Worm (Caenorhabditis elegans): Measurements from ENCODE around the gene odr-4.

Gene odr-4

DNA sequence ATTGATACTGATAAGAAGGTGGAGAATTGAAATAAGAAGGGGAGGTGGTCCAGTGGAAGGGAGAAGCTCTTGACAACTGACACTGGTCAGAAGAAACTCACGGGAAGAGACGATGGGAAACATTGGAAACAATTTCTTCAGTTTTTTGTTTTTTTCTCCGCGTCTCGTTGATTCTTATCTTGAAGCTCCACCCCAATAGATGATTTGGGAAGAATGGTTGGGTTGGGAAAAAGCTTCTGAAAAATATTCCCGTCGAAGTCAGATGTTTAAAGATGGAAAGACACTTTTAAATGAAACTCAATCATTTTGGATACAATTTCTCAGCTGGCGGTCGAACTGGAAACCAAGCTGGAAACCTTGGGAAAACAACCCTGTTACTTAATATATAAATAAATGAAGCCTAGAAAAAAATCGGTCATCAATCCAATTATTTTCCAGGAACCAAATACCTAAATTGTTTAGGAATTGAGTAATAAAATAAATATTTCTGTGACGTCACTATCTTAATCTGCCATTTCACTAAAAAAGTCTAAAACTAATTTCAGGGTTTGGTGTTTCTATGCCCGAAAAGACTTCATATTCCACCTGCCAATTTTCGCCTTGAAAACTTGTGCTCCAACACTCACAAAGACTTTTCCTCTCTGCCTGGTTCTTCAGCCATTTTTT, at the start of gene odr-4, which contains the start of gene Y102E9.5:
Gene odr-4 (plus strand): TSS at position 616 of the 666 bp plus-strand sequence.
Gene Y102E9.5 (minus strand): TSS at position 101 of the 666 bp plus-strand sequence.
- TF ChIP-seq unc-62 (GFP tag; optimal IDR thresholded peaks at IDR 0.05) = no peak

- no peak for TF ChIP-seq unc-62 (GFP tag; optimal IDR thresholded peaks at IDR 0.05)
These were observed 49.6 kb upstream of the odr-4 start for ce11 chrIII:6680963-6681362.

- TF ChIP-seq unc-62 (GFP tag; optimal IDR thresholded peaks at IDR 0.05) = no peak
These were observed 48.8 kb upstream of the odr-4 start for ce11 chrIII:6681790-6682189.

ce11 chrIII:6690490-6690889, 40.1 kb upstream of the odr-4 start:
- TF ChIP-seq unc-62 (GFP tag; optimal IDR thresholded peaks at IDR 0.05) = no peak

DNA sequence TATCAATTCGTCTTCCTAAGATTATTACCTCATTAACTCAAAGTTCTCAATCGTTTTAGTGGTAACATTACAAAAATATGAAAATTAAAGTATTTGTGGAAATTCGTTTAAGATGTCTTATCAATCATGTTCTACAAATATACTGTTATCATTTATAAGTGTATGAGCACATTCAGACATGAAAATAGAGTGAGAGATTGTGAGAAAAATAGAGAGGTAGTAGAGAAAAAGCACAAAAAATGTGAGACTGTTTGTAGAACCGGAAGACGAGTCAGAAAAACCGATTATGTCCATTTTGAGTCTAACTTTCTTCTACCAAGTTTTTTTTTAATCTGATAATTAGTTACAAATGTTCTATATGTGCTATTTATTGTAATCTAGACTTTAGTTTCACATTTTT, 37.3 kb upstream of the odr-4 start:
- TF ChIP-seq unc-62 (GFP tag; optimal IDR thresholded peaks at IDR 0.05) = no peak

ce11 chrIII:6695189-6695588, 35.4 kb upstream of the odr-4 start:
- no peak for TF ChIP-seq unc-62 (GFP tag; optimal IDR thresholded peaks at IDR 0.05)

- no peak for TF ChIP-seq unc-62 (GFP tag; optimal IDR thresholded peaks at IDR 0.05)
These were observed 25.1 kb upstream of the odr-4 start, which contains the start of gene F37A4.6 for ce11 chrIII:6705515-6705914. Gene F37A4.6, plus strand, starts transcription at chrIII:6705815.

- no peak for TF ChIP-seq unc-62 (GFP tag; optimal IDR thresholded peaks at IDR 0.05)
These were observed 20.6 kb upstream of the odr-4 start, which contains the start of gene isw-1 for ce11 chrIII:6709983-6710382. Gene isw-1, minus strand, starts transcription at chrIII:6710100.

- TF ChIP-seq unc-62 (GFP tag; optimal IDR thresholded peaks at IDR 0.05) = no peak
These were observed 19.0 kb upstream of the odr-4 start, which contains the start of gene F37A4.5 for ce11 chrIII:6711590-6711989. Gene F37A4.5, plus strand, starts transcription at chrIII:6711890.

DNA sequence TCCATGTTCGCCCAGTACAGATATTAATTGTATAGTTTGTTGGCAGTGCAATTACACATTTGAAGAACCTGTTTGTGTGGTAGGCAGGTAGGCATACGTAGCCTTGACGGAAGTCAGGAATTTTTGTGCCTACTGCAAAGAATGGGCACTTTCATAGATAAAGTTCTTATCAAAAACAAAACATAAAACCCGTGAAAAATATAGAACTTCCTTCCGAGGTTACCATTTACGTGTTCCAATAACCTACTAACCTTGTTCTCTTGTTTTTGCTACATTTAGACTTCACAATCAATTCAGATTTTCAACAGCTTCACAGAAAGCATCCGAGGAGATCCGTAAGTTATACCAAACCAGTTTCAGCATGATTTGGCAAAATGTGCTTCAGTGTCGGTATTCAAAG, 17.3 kb upstream of the odr-4 start, which contains the start of gene F37A4.4:
Gene F37A4.4 (plus strand): TSS at position 301 of the 400 bp plus-strand sequence.
- no peak for TF ChIP-seq unc-62 (GFP tag; optimal IDR thresholded peaks at IDR 0.05)

- TF ChIP-seq unc-62 (GFP tag; optimal IDR thresholded peaks at IDR 0.05) = no peak
These were observed 12.3 kb upstream of the odr-4 start, which contains the start of gene F37A4.3 for ce11 chrIII:6718270-6718669. Gene F37A4.3, plus strand, starts transcription at chrIII:6718570.

ce11 chrIII:6722208-6722679, 8.4 kb upstream of the odr-4 start, which contains the start of the genes bath-41 and F37A4.2:
Gene bath-41, minus strand, starts transcription at chrIII:6722258.
Gene F37A4.2, plus strand, starts transcription at chrIII:6722454.
- TF ChIP-seq unc-62 (GFP tag; optimal IDR thresholded peaks at IDR 0.05) = no peak

- no peak for TF ChIP-seq unc-62 (GFP tag; optimal IDR thresholded peaks at IDR 0.05)
These were observed 7.5 kb upstream of the odr-4 start, which contains the start of gene F37A4.1 for ce11 chrIII:6723089-6723488. Gene F37A4.1, plus strand, starts transcription at chrIII:6723389.

DNA sequence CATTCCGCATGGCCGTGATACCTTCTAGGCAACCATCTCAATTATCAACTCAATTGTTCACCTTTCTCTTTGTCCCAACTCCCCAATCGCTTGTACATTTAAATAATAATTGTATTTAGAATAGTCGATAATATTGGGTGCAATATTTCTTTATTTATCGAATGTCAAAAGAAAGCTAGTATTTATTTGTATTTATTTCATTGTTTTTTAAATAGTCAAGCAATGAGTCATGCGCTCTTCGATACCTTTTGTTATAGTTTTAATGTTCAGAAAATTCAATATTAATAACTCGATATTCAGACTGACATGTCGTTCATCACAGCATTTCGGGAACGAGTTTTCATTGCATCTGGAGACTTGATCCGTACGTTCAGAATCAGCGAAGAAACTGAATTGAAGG, 5.1 kb upstream of the odr-4 start, which contains the start of gene wdr-4:
Gene wdr-4 (plus strand): TSS at position 301 of the 400 bp plus-strand sequence.
- TF ChIP-seq unc-62 (GFP tag; optimal IDR thresholded peaks at IDR 0.05) = no peak

DNA sequence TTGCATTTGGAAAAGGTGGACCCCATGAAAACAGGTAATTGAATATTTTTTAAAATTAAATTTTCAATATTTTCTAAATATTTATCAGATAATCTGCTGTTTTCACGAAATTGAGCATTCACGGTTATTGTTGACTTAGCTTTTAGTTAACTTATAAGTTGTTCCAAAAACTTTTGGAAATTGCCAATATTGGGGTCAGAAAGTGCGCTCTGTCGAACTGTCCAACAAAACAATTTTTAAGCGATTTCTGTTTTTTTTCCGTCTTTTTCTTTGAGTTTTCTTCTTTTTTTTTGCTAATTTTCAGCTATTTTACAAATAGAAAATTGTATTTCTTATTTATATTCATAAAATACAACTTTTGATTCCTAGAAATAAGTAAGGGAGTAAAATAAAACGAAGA, 685 bp downstream of the odr-4 start:
- TF ChIP-seq unc-62 (GFP tag; optimal IDR thresholded peaks at IDR 0.05) = no peak

ce11 chrIII:6734420-6734819, 3.8 kb downstream of the odr-4 start, which contains the start of gene Y102E9.3:
Gene Y102E9.3, minus strand, starts transcription at chrIII:6734520.
- no peak for TF ChIP-seq unc-62 (GFP tag; optimal IDR thresholded peaks at IDR 0.05)

ce11 chrIII:6736566-6736965, 6.0 kb downstream of the odr-4 start, which contains the start of gene Y102E9.6:
Gene Y102E9.6, minus strand, starts transcription at chrIII:6736666.
- TF ChIP-seq unc-62 (GFP tag; optimal IDR thresholded peaks at IDR 0.05) = no peak

All from whole organism, dauer.